Fruit fly (Drosophila melanogaster) whole organism, embryonic: ENCODE data around the gene CG15152.

Experiments
- Abd-B ChIP-seq: fragments of 200-800 bp; sonication (Bioruptor generic); optimal IDR thresholded peaks from 2 replicates; lab custom pipeline; 2018; ENCODE audit warnings: missing biosample characterization, mild to moderate bottlenecking, missing genetic modification characterization, moderate library complexity
- Asciz ChIP-seq: fragments of 200-800 bp; sonication (Bioruptor generic); optimal IDR thresholded peaks from 2 replicates; lab custom pipeline; 2017; ENCODE audit warnings: missing biosample characterization, mild to moderate bottlenecking, missing genetic modification characterization, missing genetic modification reagents
- CG10274 ChIP-seq: fragments of 200-800 bp; sonication (Bioruptor generic); optimal IDR thresholded peaks from 3 replicates; lab custom pipeline; 2017; ENCODE audit warnings: missing biosample characterization, mild to moderate bottlenecking, missing genetic modification characterization
- CG12219 ChIP-seq: fragments of 200-800 bp; sonication (Bioruptor generic); optimal IDR thresholded peaks from 3 replicates; lab custom pipeline; 2018; ENCODE audit warnings: missing biosample characterization, mild to moderate bottlenecking, missing genetic modification characterization
- CG14710 ChIP-seq: fragments of 200-800 bp; sonication (Bioruptor generic); optimal IDR thresholded peaks from 3 replicates; lab custom pipeline; 2019; ENCODE audit warnings: missing biosample characterization, mild to moderate bottlenecking, missing genetic modification characterization, moderate library complexity
- CG14860 ChIP-seq: fragments of 200-800 bp; sonication (Bioruptor generic); IDR thresholded peaks from 3 replicates; pipeline ENCODE4 v1.3.6; 2022; ENCODE audit warnings: missing biosample characterization, missing genetic modification characterization; ENCODE audit not compliant: partially characterized antibody
- CG2678 ChIP-seq: fragments of 200-800 bp; sonication (Bioruptor generic); optimal IDR thresholded peaks from 3 replicates; lab custom pipeline; 2019; ENCODE audit warnings: missing biosample characterization, mild to moderate bottlenecking, missing genetic modification characterization, moderate library complexity
- CG2875 ChIP-seq: fragments of 200-800 bp; sonication (Bioruptor generic); optimal IDR thresholded peaks from 2 replicates; lab custom pipeline; 2017; ENCODE audit warnings: missing biosample characterization, mild to moderate bottlenecking, missing genetic modification characterization, missing genetic modification reagents
- CG34376 ChIP-seq: fragments of 200-800 bp; sonication (Bioruptor generic); optimal IDR thresholded peaks from 2 replicates; lab custom pipeline; 2018; ENCODE audit warnings: missing biosample characterization, mild to moderate bottlenecking, missing genetic modification characterization
- CG3838 ChIP-seq: fragments of 200-800 bp; sonication (Bioruptor generic); optimal IDR thresholded peaks from 3 replicates; lab custom pipeline; 2016; ENCODE audit warnings: missing biosample characterization, missing genetic modification characterization
- CG6654 ChIP-seq: fragments of 200-800 bp; sonication (Bioruptor generic); optimal IDR thresholded peaks from 2 replicates; lab custom pipeline; 2017; ENCODE audit warnings: missing biosample characterization, mild to moderate bottlenecking, missing genetic modification characterization
- CG7987 ChIP-seq: fragments of 200-800 bp; sonication (Bioruptor generic); optimal IDR thresholded peaks from 2 replicates; lab custom pipeline; 2018; ENCODE audit warnings: missing biosample characterization, mild to moderate bottlenecking, missing genetic modification characterization, moderate library complexity
- CG8290 ChIP-seq, 3 experiments: fragments of 200-800 bp; sonication (Bioruptor generic); optimal IDR thresholded peaks; 2 replicates each; lab custom pipeline; 2016 to 2019; ENCODE audit warnings: missing biosample characterization in 3 of 3, missing genetic modification characterization in 3 of 3, mild to moderate bottlenecking in 2 of 3, moderate library complexity in 1 of 3
- CkIIα-i1 ChIP-seq: fragments of 200-800 bp; sonication (Bioruptor generic); IDR thresholded peaks from 2 replicates; pipeline ENCODE4 v1.3.6; 2022; ENCODE audit warnings: missing biosample characterization, missing genetic modification characterization
- D ChIP-seq, 2 experiments: fragments of 200-800 bp in 1 of 2; fragments of >200 bp in 1 of 2; sonication (Bioruptor generic) in 1 of 2; optimal IDR thresholded peaks; 2 replicates in 1 of 2; 3 replicates in 1 of 2; lab custom pipeline; 2017; ENCODE audit warnings: mild to moderate bottlenecking in 1 of 2, missing biosample characterization in 1 of 2, missing genetic modification characterization in 1 of 2, missing genetic modification reagents in 1 of 2
- D19A ChIP-seq: fragments of 200-800 bp; optimal IDR thresholded peaks from 3 replicates; lab custom pipeline; 2019; ENCODE audit warnings: missing biosample characterization, mild to moderate bottlenecking, missing genetic modification characterization, moderate library complexity
- Dad ChIP-seq: fragments of 200-800 bp; sonication (Bioruptor generic); optimal IDR thresholded peaks from 3 replicates; lab custom pipeline; 2016; ENCODE audit warnings: missing biosample characterization, missing genetic modification characterization
- Deaf1 ChIP-seq: fragments of 200-800 bp; optimal IDR thresholded peaks from 3 replicates; lab custom pipeline; 2019; ENCODE audit warnings: missing biosample characterization, mild to moderate bottlenecking, missing genetic modification characterization, moderate library complexity
- Dref ChIP-seq: fragments of 200-800 bp; sonication (Bioruptor generic); IDR thresholded peaks from 2 replicates; pipeline ENCODE4 v1.3.6; 2022; ENCODE audit warnings: missing biosample characterization, missing genetic modification characterization
- HHEX ChIP-seq: fragments of 200-800 bp; sonication (Bioruptor generic); optimal IDR thresholded peaks from 3 replicates; lab custom pipeline; 2017; ENCODE audit warnings: missing biosample characterization, mild to moderate bottlenecking, missing genetic modification characterization, missing genetic modification reagents
- HmgZ ChIP-seq: fragments of 200-800 bp; sonication (Bioruptor generic); optimal IDR thresholded peaks from 2 replicates; lab custom pipeline; 2018; ENCODE audit warnings: missing biosample characterization, mild to moderate bottlenecking, missing genetic modification characterization
- Hr3 ChIP-seq: fragments of 200-800 bp; sonication (Bioruptor generic); optimal IDR thresholded peaks from 3 replicates; lab custom pipeline; 2016; ENCODE audit warnings: missing biosample characterization, missing genetic modification characterization
- Hsf ChIP-seq: fragments of 200-800 bp; sonication (Bioruptor generic); optimal IDR thresholded peaks from 3 replicates; lab custom pipeline; 2016; ENCODE audit warnings: missing biosample characterization, missing genetic modification characterization
- MESR4 ChIP-seq: fragments of 200-800 bp; sonication (Bioruptor generic); optimal IDR thresholded peaks from 2 replicates; lab custom pipeline; 2018; ENCODE audit warnings: missing biosample characterization, mild to moderate bottlenecking, missing genetic modification characterization, moderate library complexity
- Nf-YA ChIP-seq: fragments of 200-800 bp; sonication (Bioruptor generic); IDR thresholded peaks from 2 replicates; pipeline ENCODE4 v1.3.6; 2022; ENCODE audit warnings: missing biosample characterization, missing genetic modification characterization
- Nf-YC ChIP-seq: fragments of 200-800 bp; optimal IDR thresholded peaks from 3 replicates; lab custom pipeline; 2019; ENCODE audit warnings: missing biosample characterization, mild to moderate bottlenecking, missing genetic modification characterization, moderate library complexity
- Oaz ChIP-seq: fragments of 200-800 bp; sonication (Bioruptor generic); IDR thresholded peaks from 2 replicates; pipeline ENCODE4 v1.3.6; 2022; ENCODE audit warnings: missing biosample characterization, missing genetic modification characterization
- Poxn ChIP-seq: fragments of 200-800 bp; sonication (Bioruptor generic); IDR thresholded peaks from 2 replicates; pipeline ENCODE4 v1.3.6; 2022; ENCODE audit warnings: missing biosample characterization, missing genetic modification characterization
- Rx ChIP-seq: fragments of 200-800 bp; sonication (Bioruptor generic); IDR thresholded peaks from 2 replicates; pipeline ENCODE4 v1.3.6; 2022; ENCODE audit warnings: missing biosample characterization, missing genetic modification characterization
- Six4 ChIP-seq: fragments of 200-800 bp; sonication (Bioruptor generic); optimal IDR thresholded peaks from 2 replicates; lab custom pipeline; 2016; ENCODE audit warnings: missing biosample characterization, missing genetic modification characterization
- Sox102F ChIP-seq: fragments of 200-800 bp; sonication (Bioruptor generic); optimal IDR thresholded peaks from 2 replicates; lab custom pipeline; 2018; ENCODE audit warnings: missing biosample characterization, mild to moderate bottlenecking, missing genetic modification characterization, moderate library complexity
- Ssrp ChIP-seq: fragments of 200-800 bp; sonication (Bioruptor generic); optimal IDR thresholded peaks from 2 replicates; lab custom pipeline; 2018; ENCODE audit warnings: missing biosample characterization, mild to moderate bottlenecking, missing genetic modification characterization, moderate library complexity
- Usf ChIP-seq: fragments of 200-800 bp; sonication (Bioruptor generic); optimal IDR thresholded peaks from 2 replicates; lab custom pipeline; 2017; ENCODE audit warnings: missing genotype, missing biosample characterization, missing genetic modification characterization
- Xrp1 ChIP-seq: fragments of 200-800 bp; sonication (Bioruptor generic); IDR thresholded peaks from 2 replicates; pipeline ENCODE4 v1.3.6; 2022; ENCODE audit warnings: missing biosample characterization, missing genetic modification characterization
- ara ChIP-seq: fragments of 200-800 bp; sonication (Bioruptor generic); IDR thresholded peaks from 2 replicates; pipeline ENCODE4 v1.3.6; 2022; ENCODE audit warnings: missing biosample characterization, missing genetic modification characterization
- cas ChIP-seq: fragments of 200-800 bp; sonication (Bioruptor generic); IDR thresholded peaks from 2 replicates; pipeline ENCODE4 v1.3.6; 2022; ENCODE audit warnings: missing biosample characterization, missing genetic modification characterization
- croc ChIP-seq: fragments of 200-800 bp; sonication (Bioruptor generic); conservative IDR thresholded peaks from 3 replicates; pipeline ENCODE4 v1.3.6; 2022; ENCODE audit warnings: missing biosample characterization, missing genetic modification characterization
- ewg ChIP-seq: fragments of 200-800 bp; sonication (Bioruptor generic); optimal IDR thresholded peaks from 3 replicates; lab custom pipeline; 2017; ENCODE audit warnings: mild to moderate bottlenecking, missing biosample characterization, missing genetic modification reagents, missing genetic modification characterization
- fd96Cb ChIP-seq: fragments of 200-800 bp; sonication (Bioruptor generic); optimal IDR thresholded peaks from 2 replicates; lab custom pipeline; 2018; ENCODE audit warnings: missing biosample characterization, mild to moderate bottlenecking, missing genetic modification characterization, moderate library complexity
- fru ChIP-seq: fragments of >200 bp; optimal IDR thresholded peaks from 2 replicates; lab custom pipeline; 2017
- lilli ChIP-seq: fragments of 200-800 bp; sonication (Bioruptor generic); optimal IDR thresholded peaks from 3 replicates; lab custom pipeline; 2016; ENCODE audit warnings: missing biosample characterization, missing genetic modification characterization
- luna ChIP-seq: fragments of 200-800 bp; sonication (Bioruptor generic); optimal IDR thresholded peaks from 2 replicates; lab custom pipeline; 2016; ENCODE audit warnings: missing biosample characterization, missing genetic modification characterization
- oc ChIP-seq: fragments of 200-800 bp; sonication (Bioruptor generic); optimal IDR thresholded peaks from 2 replicates; lab custom pipeline; 2018; ENCODE audit warnings: missing biosample characterization, mild to moderate bottlenecking, missing genetic modification characterization, moderate library complexity
- pfk ChIP-seq: fragments of 200-800 bp; sonication (Bioruptor generic); optimal IDR thresholded peaks from 2 replicates; lab custom pipeline; 2018; ENCODE audit warnings: missing biosample characterization, mild to moderate bottlenecking, missing genetic modification characterization, moderate library complexity
- prd ChIP-seq, 3 experiments: fragments of >200 bp in 2 of 3; fragments of 200-800 bp in 1 of 3; sonication (Bioruptor generic) in 1 of 3; optimal IDR thresholded peaks in 2 of 3; IDR thresholded peaks in 1 of 3; 2 replicates in 2 of 3; 3 replicates in 1 of 3; pipeline versions ENCODE4 v1.3.6 to Lab custom; 2017 to 2022; ENCODE audit warnings: missing biosample characterization in 1 of 3, missing genetic modification characterization in 1 of 3
- sc ChIP-seq, 3 experiments: fragments of >200 bp in 2 of 3; fragments of 200-800 bp in 1 of 3; sonication (Bioruptor generic) in 1 of 3; optimal IDR thresholded peaks; 2 replicates in 2 of 3; 3 replicates in 1 of 3; lab custom pipeline; 2017; ENCODE audit warnings: mild to moderate bottlenecking in 1 of 3, missing biosample characterization in 1 of 3, missing genetic modification characterization in 1 of 3, missing genetic modification reagents in 1 of 3
- sim ChIP-seq: fragments of 200-800 bp; sonication (Bioruptor generic); IDR thresholded peaks from 2 replicates; pipeline ENCODE4 v1.3.6; 2022; ENCODE audit warnings: missing biosample characterization, missing genetic modification characterization
- tio ChIP-seq: fragments of 200-800 bp; sonication (Bioruptor generic); optimal IDR thresholded peaks from 2 replicates; lab custom pipeline; 2017; ENCODE audit warnings: missing biosample characterization, missing genetic modification characterization, inconsistent platforms

CG15152 gene

DNA sequence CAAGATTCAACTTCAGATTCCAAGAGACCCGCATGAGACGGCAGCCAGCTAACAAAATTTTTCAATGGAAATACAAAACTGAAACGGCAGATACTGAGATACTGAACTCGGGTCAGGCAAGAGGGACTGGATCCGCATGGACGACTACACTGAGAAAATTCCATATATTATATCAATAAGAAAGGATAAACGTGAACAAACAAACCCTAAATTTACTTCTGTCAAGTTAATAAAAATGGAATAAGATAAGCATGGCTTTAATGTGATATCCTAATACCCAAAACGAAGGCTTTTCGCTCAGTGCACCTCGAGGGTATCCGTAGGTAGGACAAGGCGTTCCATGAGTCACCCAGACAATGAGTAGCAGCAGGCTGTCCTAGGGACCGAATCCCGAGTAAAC lies 30.9 kb downstream of the CG15152 start (continued):
- peak; percentile 57 for TF ChIP-seq CG6654 (GFP tag; lab: Kevin White, UChicago)
- TF ChIP-seq Asciz (GFP tag; lab: Kevin White, UChicago), result peak; percentile 55
- peak; percentile 63 for TF ChIP-seq CG10274 (GFP tag; lab: Kevin White, UChicago)
- TF ChIP-seq Usf, result peak; percentile 89
- TF ChIP-seq Rx, result peak; percentile 79
- TF ChIP-seq HmgZ (tag; lab: Kevin White, UChicago), result peak; percentile 57
- peak; percentile 77 for TF ChIP-seq Dad (GFP tag; lab: Kevin White, UChicago)
- TF ChIP-seq CG2875 (GFP tag; lab: Kevin White, UChicago), result peak; percentile 81
- peak; percentile 44; the same call in 1 of the 2 replicates for TF ChIP-seq Poxn
- TF ChIP-seq croc (GFP tag; lab: Robert Waterston, UW), result peak; percentile 85
- TF ChIP-seq sc (optimal IDR thresholded peaks at IDR 0.05; lab: Kevin White, UChicago), result no peak
- TF ChIP-seq sc (GFP tag; optimal IDR thresholded peaks at IDR 0.05; lab: Kevin White, UChicago), result peak; percentile 70
- TF ChIP-seq prd (optimal IDR thresholded peaks at IDR 0.05; lab: Kevin White, UChicago), result no peak
- TF ChIP-seq prd (GFP tag; IDR thresholded peaks at IDR 0.05; lab: Robert Waterston, UW), result peak; percentile 97
- peak; percentile 49; the same call in 1 of the 2 replicates for TF ChIP-seq Oaz (GFP tag; lab: Robert Waterston, UW)
- TF ChIP-seq sim (GFP tag; lab: Robert Waterston, UW), result peak; percentile 88
- TF ChIP-seq Nf-YC (tag; lab: Kevin White, UChicago), result no peak
- peak; percentile 89 for TF ChIP-seq CG14710
- no peak for TF ChIP-seq luna (GFP tag; lab: Kevin White, UChicago)
- TF ChIP-seq tio (GFP tag; lab: Kevin White, UChicago), result peak; percentile 86
- no peak for TF ChIP-seq pfk
- TF ChIP-seq HHEX (GFP tag; lab: Kevin White, UChicago), result peak; percentile 77
- TF ChIP-seq CG8290 (GFP tag; optimal IDR thresholded peaks at IDR 0.05; lab: Kevin White, UChicago), result peak; percentile 92
- TF ChIP-seq CG8290 (tag; optimal IDR thresholded peaks at IDR 0.05; lab: Kevin White, UChicago), result peak; percentile 42 to 67
- no peak for TF ChIP-seq CG14860 (GFP tag; lab: Robert Waterston, UW)
- peak; percentile 97 for TF ChIP-seq ara (GFP tag; lab: Robert Waterston, UW)
- peak; percentile 16 for TF ChIP-seq MESR4
- TF ChIP-seq fd96Cb (tag; lab: Kevin White, UChicago), result peak; percentile 83
- TF ChIP-seq CG7987 (GFP tag; lab: Kevin White, UChicago), result no peak
- peak; percentile 73 for TF ChIP-seq oc (tag; lab: Kevin White, UChicago)
- peak; percentile 78 for TF ChIP-seq Sox102F (GFP tag; lab: Kevin White, UChicago)
- peak; percentile 51 for TF ChIP-seq CG3838 (GFP tag; lab: Kevin White, UChicago)
- peak; percentile 69 for TF ChIP-seq CG12219 (GFP tag; lab: Kevin White, UChicago)
- TF ChIP-seq CG34376 (GFP tag; lab: Kevin White, UChicago), result no peak
- TF ChIP-seq CkIIα-i1, result no peak
- TF ChIP-seq ewg, result peak; percentile 64
- TF ChIP-seq Hsf (GFP tag; lab: Kevin White, UChicago), result peak; percentile 87
- TF ChIP-seq Dref (GFP tag; lab: Robert Waterston, UW), result no peak
- TF ChIP-seq Hr3 (GFP tag; lab: Kevin White, UChicago), result peak; percentile 81
- 0 out of 2 replicates have a peak, but pooled peaks have one; percentile 30 for TF ChIP-seq cas (GFP tag; lab: Robert Waterston, UW)
- no peak for TF ChIP-seq D (optimal IDR thresholded peaks at IDR 0.05; lab: Kevin White, UChicago)
- peak; percentile 91 for TF ChIP-seq D (GFP tag; optimal IDR thresholded peaks at IDR 0.05; lab: Kevin White, UChicago)
- peak; percentile 79 for TF ChIP-seq CG2678 (tag; lab: Kevin White, UChicago)
- TF ChIP-seq fru (lab: Kevin White, UChicago), result no peak
- peak; percentile 85 for TF ChIP-seq D19A (tag; lab: Kevin White, UChicago)
- peak; percentile 84 for TF ChIP-seq Six4 (GFP tag; lab: Kevin White, UChicago)
- TF ChIP-seq Deaf1 (tag; lab: Kevin White, UChicago), result peak; percentile 35
- 0 out of 2 replicates have a peak, but pooled peaks have one; percentile 46 for TF ChIP-seq Nf-YA (GFP tag; lab: Robert Waterston, UW)
- TF ChIP-seq Xrp1, result peak; percentile 96
- TF ChIP-seq Abd-B (GFP tag; lab: Kevin White, UChicago), result peak; percentile 77
- TF ChIP-seq Ssrp (tag; lab: Kevin White, UChicago), result peak; percentile 89
- TF ChIP-seq lilli (GFP tag; lab: Kevin White, UChicago), result peak; percentile 88
